Worm (Caenorhabditis elegans) whole organism, dauer: ENCODE results near the gene clec-151.

ENCODE experiments used
- unc-62 ChIP-seq: sonication (generic microtip); optimal IDR thresholded peaks from 2 replicates; lab custom pipeline; 2017; ENCODE audit warnings: missing biosample characterization, missing genetic modification reagents, missing genetic modification characterization

clec-151 gene

ce11 chrIII:4666753-4667400 is 38.6 kb downstream of the clec-151 start:
- TF ChIP-seq unc-62 (GFP tag; lab: Kevin White, UChicago): no peak

ce11 chrIII:4668073-4668472 is 39.8 kb downstream of the clec-151 start:
- no peak for TF ChIP-seq unc-62 (GFP tag; lab: Kevin White, UChicago)

- no peak for TF ChIP-seq unc-62 (GFP tag; lab: Kevin White, UChicago)
Measured at ce11 chrIII:4671491-4671890, 43.2 kb downstream of the clec-151 start, which contains the start of gene T23F11.11. T23F11.11 (minus strand) TSS chrIII:4671591.

ce11 chrIII:4671949-4672348 is 43.7 kb downstream of the clec-151 start, which contains the start of gene srg-13:
srg-13 (plus strand) TSS chrIII:4672249.
- TF ChIP-seq unc-62 (GFP tag; lab: Kevin White, UChicago): no peak

ce11 chrIII:4677466-4677865 is 49.2 kb downstream of the clec-151 start, which contains the start of gene srg-10:
srg-10 (plus strand) TSS chrIII:4677766.
- no peak for TF ChIP-seq unc-62 (GFP tag; lab: Kevin White, UChicago)

ce11 chrIII:4679963-4680484 is 51.8 kb downstream of the clec-151 start, which contains the start of gene srg-11:
srg-11 (plus strand) TSS chrIII:4680013.
- no peak for TF ChIP-seq unc-62 (GFP tag; lab: Kevin White, UChicago)
